Fruit fly (Drosophila melanogaster) whole organism, larva: ENCODE results near the gene CG10948.
A peak's percentile ranks its signal among the peaks of the same experiment; 100 is the strongest.

Source experiments
- noc ChIP-seq: fragments of 200-800 bp; sonication (Bioruptor generic); optimal IDR thresholded peaks from 3 replicates; lab custom pipeline; 2019; ENCODE audit warnings: missing biosample characterization, mild to moderate bottlenecking, missing genetic modification characterization, moderate library complexity

The CG10948 gene

dm6 chr3L:12835511-12836479 lies 14.1 kb downstream of the CG10948 start:
- TF ChIP-seq noc (tag; lab: Kevin White, UChicago): peak; percentile 58

- no peak for TF ChIP-seq noc (tag; lab: Kevin White, UChicago)
These were observed 15.2 kb downstream of the CG10948 start for dm6 chr3L:12834526-12835213.

- TF ChIP-seq noc (tag; lab: Kevin White, UChicago): no peak
These were observed 15.9 kb downstream of the CG10948 start for dm6 chr3L:12833864-12834525.

dm6 chr3L:12833354-12833753 lies 16.6 kb downstream of the CG10948 start:
- TF ChIP-seq noc (tag; lab: Kevin White, UChicago): no peak

- TF ChIP-seq noc (tag; lab: Kevin White, UChicago): no peak
These were observed 17.5 kb downstream of the CG10948 start for dm6 chr3L:12832355-12832881.

- TF ChIP-seq noc (tag; lab: Kevin White, UChicago): peak; percentile 86
These were observed 18.5 kb downstream of the CG10948 start for dm6 chr3L:12831290-12831952.

- no peak for TF ChIP-seq noc (tag; lab: Kevin White, UChicago)
These were observed 19.5 kb downstream of the CG10948 start for dm6 chr3L:12830416-12830815.

dm6 chr3L:12828532-12828931 lies 21.4 kb downstream of the CG10948 start:
- peak; percentile 29 for TF ChIP-seq noc (tag; lab: Kevin White, UChicago)

- TF ChIP-seq noc (tag; lab: Kevin White, UChicago): no peak
These were observed 22.2 kb downstream of the CG10948 start for dm6 chr3L:12827705-12828104.

dm6 chr3L:12815756-12816155 lies 34.2 kb downstream of the CG10948 start:
- no peak for TF ChIP-seq noc (tag; lab: Kevin White, UChicago)

dm6 chr3L:12814806-12815205 lies 35.1 kb downstream of the CG10948 start:
- TF ChIP-seq noc (tag; lab: Kevin White, UChicago): no peak

dm6 chr3L:12813907-12814306 lies 36.0 kb downstream of the CG10948 start, which contains the start of the genes Sf3a2 and CG42588:
TSS of gene Sf3a2 (minus strand) at chr3L:12814019.
TSS of gene CG42588 (plus strand) at chr3L:12814254.
- no peak for TF ChIP-seq noc (tag; lab: Kevin White, UChicago)

- no peak for TF ChIP-seq noc (tag; lab: Kevin White, UChicago)
These were observed 41.5 kb downstream of the CG10948 start, which contains the start of gene CG32110 for dm6 chr3L:12808421-12808820. TSS of gene CG32110 (plus strand) at chr3L:12808721.

dm6 chr3L:12806290-12806743 lies 43.6 kb downstream of the CG10948 start:
- peak; percentile 45 for TF ChIP-seq noc (tag; lab: Kevin White, UChicago)
